Fruit fly (Drosophila melanogaster) whole organism, embryonic: Measurements from ENCODE around the gene Pi4KIIalpha.

ENCODE experiments used
- Asciz ChIP-seq: fragments of 200-800 bp; sonication (Bioruptor generic); optimal IDR thresholded peaks from 2 replicates; lab custom pipeline; 2017; ENCODE audit warnings: missing biosample characterization, mild to moderate bottlenecking, missing genetic modification characterization, missing genetic modification reagents
- Blimp-1 ChIP-seq: fragments of 200-800 bp; sonication (Bioruptor generic); optimal IDR thresholded peaks from 3 replicates; lab custom pipeline; 2018; ENCODE audit warnings: missing biosample characterization, missing genetic modification characterization, mild to moderate bottlenecking, moderate library complexity, missing genetic modification reagents
- CG10543 ChIP-seq: fragments of 200-800 bp; sonication (Bioruptor generic); optimal IDR thresholded peaks from 3 replicates; lab custom pipeline; 2017; ENCODE audit warnings: missing biosample characterization, mild to moderate bottlenecking, missing genetic modification characterization, moderate library complexity
- CG10654 ChIP-seq: fragments of 200-800 bp; sonication (Bioruptor generic); optimal IDR thresholded peaks from 2 replicates; lab custom pipeline; 2016; ENCODE audit warnings: missing biosample characterization, missing genetic modification characterization
- CG11456 ChIP-seq: fragments of 200-800 bp; sonication (Bioruptor generic); IDR thresholded peaks from 3 replicates; pipeline ENCODE4 v1.3.6; 2022; ENCODE audit warnings: missing biosample characterization, missing genetic modification characterization
- CG13123 ChIP-seq: fragments of 200-800 bp; sonication (Bioruptor generic); optimal IDR thresholded peaks from 2 replicates; lab custom pipeline; 2016; ENCODE audit warnings: missing biosample characterization, missing genetic modification characterization
- CG14965 ChIP-seq: fragments of 200-800 bp; sonication (Bioruptor generic); optimal IDR thresholded peaks from 2 replicates; lab custom pipeline; 2016; ENCODE audit warnings: missing biosample characterization, missing genetic modification characterization, borderline replicate concordance
- CG16815 ChIP-seq: fragments of 200-800 bp; sonication (Bioruptor generic); optimal IDR thresholded peaks from 3 replicates; lab custom pipeline; 2017; ENCODE audit warnings: missing biosample characterization, mild to moderate bottlenecking, missing genetic modification characterization
- CG16863 ChIP-seq: fragments of 200-800 bp; sonication (Bioruptor generic); optimal IDR thresholded peaks from 3 replicates; lab custom pipeline; 2016; ENCODE audit warnings: missing biosample characterization, missing genetic modification characterization
- CG17912 ChIP-seq: fragments of 200-800 bp; sonication (Bioruptor generic); optimal IDR thresholded peaks from 2 replicates; lab custom pipeline; 2018; ENCODE audit warnings: missing biosample characterization, mild to moderate bottlenecking, missing genetic modification characterization
- CG2202 ChIP-seq: fragments of 200-800 bp; sonication (Bioruptor generic); optimal IDR thresholded peaks from 2 replicates; lab custom pipeline; 2018; ENCODE audit warnings: missing biosample characterization, mild to moderate bottlenecking, missing genetic modification characterization
- CG2889 ChIP-seq: fragments of 200-800 bp; sonication (Bioruptor generic); IDR thresholded peaks from 3 replicates; pipeline ENCODE4 v1.3.6; 2022; ENCODE audit warnings: missing biosample characterization, missing genetic modification characterization
- CG30403 ChIP-seq: fragments of 200-800 bp; sonication (Bioruptor generic); optimal IDR thresholded peaks from 3 replicates; lab custom pipeline; 2016; ENCODE audit warnings: missing biosample characterization, missing genetic modification characterization
- CG32772 ChIP-seq: fragments of 200-800 bp; sonication (Bioruptor generic); IDR thresholded peaks from 2 replicates; pipeline ENCODE4 v1.3.6; 2022; ENCODE audit warnings: missing biosample characterization, missing genetic modification characterization
- CG3407 ChIP-seq: fragments of 200-800 bp; sonication (Bioruptor generic); optimal IDR thresholded peaks from 2 replicates; lab custom pipeline; 2018; ENCODE audit warnings: missing biosample characterization, mild to moderate bottlenecking, missing genetic modification characterization
- CG34224 ChIP-seq: fragments of 200-800 bp; sonication (Bioruptor generic); IDR thresholded peaks from 3 replicates; pipeline ENCODE4 v1.3.6; 2022; ENCODE audit warnings: missing biosample characterization, missing genetic modification characterization; ENCODE audit not compliant: partially characterized antibody
- CG3995 ChIP-seq: fragments of 200-800 bp; sonication (Bioruptor generic); optimal IDR thresholded peaks from 3 replicates; lab custom pipeline; 2016; ENCODE audit warnings: missing biosample characterization, missing genetic modification characterization
- CG7357 ChIP-seq: fragments of 200-800 bp; sonication (Bioruptor generic); IDR thresholded peaks from 3 replicates; pipeline ENCODE4 v1.3.6; 2022; ENCODE audit warnings: missing biosample characterization, missing genetic modification characterization
- CG7987 ChIP-seq: fragments of 200-800 bp; sonication (Bioruptor generic); optimal IDR thresholded peaks from 2 replicates; lab custom pipeline; 2018; ENCODE audit warnings: missing biosample characterization, mild to moderate bottlenecking, missing genetic modification characterization, moderate library complexity
- CG8924 ChIP-seq: fragments of 200-800 bp; optimal IDR thresholded peaks from 3 replicates; lab custom pipeline; 2019; ENCODE audit warnings: missing biosample characterization, mild to moderate bottlenecking, missing genetic modification characterization, moderate library complexity
- D ChIP-seq, 2 experiments: fragments of 200-800 bp in 1 of 2; fragments of >200 bp in 1 of 2; sonication (Bioruptor generic) in 1 of 2; optimal IDR thresholded peaks; 2 replicates in 1 of 2; 3 replicates in 1 of 2; lab custom pipeline; 2017; ENCODE audit warnings: mild to moderate bottlenecking in 1 of 2, missing biosample characterization in 1 of 2, missing genetic modification characterization in 1 of 2, missing genetic modification reagents in 1 of 2
- Deaf1 ChIP-seq: fragments of 200-800 bp; optimal IDR thresholded peaks from 3 replicates; lab custom pipeline; 2019; ENCODE audit warnings: missing biosample characterization, mild to moderate bottlenecking, missing genetic modification characterization, moderate library complexity
- Eip74EF ChIP-seq, 2 experiments: fragments of 200-800 bp in 1 of 2; fragments of >200 bp in 1 of 2; sonication (Bioruptor generic) in 1 of 2; optimal IDR thresholded peaks; 2 replicates each; lab custom pipeline; 2017 to 2019; ENCODE audit warnings: missing biosample characterization in 2 of 2, missing genetic modification characterization in 2 of 2, mild to moderate bottlenecking in 1 of 2, moderate library complexity in 1 of 2
- HHEX ChIP-seq: fragments of 200-800 bp; sonication (Bioruptor generic); optimal IDR thresholded peaks from 3 replicates; lab custom pipeline; 2017; ENCODE audit warnings: missing biosample characterization, mild to moderate bottlenecking, missing genetic modification characterization, missing genetic modification reagents
- HLH54F ChIP-seq: fragments of 200-800 bp; sonication (Bioruptor generic); optimal IDR thresholded peaks from 3 replicates; lab custom pipeline; 2016; ENCODE audit warnings: missing biosample characterization, missing genetic modification characterization
- Hmr ChIP-seq: fragments of 200-800 bp; sonication (Bioruptor generic); optimal IDR thresholded peaks from 3 replicates; lab custom pipeline; 2017; ENCODE audit warnings: mild to moderate bottlenecking, missing biosample characterization, missing genetic modification reagents, missing genetic modification characterization
- Hr3 ChIP-seq: fragments of 200-800 bp; sonication (Bioruptor generic); optimal IDR thresholded peaks from 3 replicates; lab custom pipeline; 2016; ENCODE audit warnings: missing biosample characterization, missing genetic modification characterization
- Lpt ChIP-seq: fragments of >200 bp; optimal IDR thresholded peaks from 2 replicates; lab custom pipeline; 2018; ENCODE audit warnings: missing biosample characterization, missing genetic modification characterization
- Nf-YB ChIP-seq: fragments of 200-800 bp; sonication (Bioruptor generic); optimal IDR thresholded peaks from 3 replicates; lab custom pipeline; 2019; ENCODE audit warnings: missing biosample characterization, mild to moderate bottlenecking, missing genetic modification characterization, moderate library complexity
- Stat92E ChIP-seq, 3 experiments: fragments of >200 bp in 2 of 3; fragments of 200-800 bp in 1 of 3; sonication (Bioruptor generic) in 1 of 3; optimal IDR thresholded peaks; 2 replicates each; lab custom pipeline; 2017 to 2019; ENCODE audit warnings: missing biosample characterization in 3 of 3, missing genetic modification characterization in 3 of 3, mild to moderate bottlenecking in 1 of 3, moderate library complexity in 1 of 3
- corto ChIP-seq: fragments of 200-800 bp; sonication (Bioruptor generic); optimal IDR thresholded peaks from 2 replicates; lab custom pipeline; 2016; ENCODE audit warnings: missing biosample characterization, mild to moderate bottlenecking, missing genetic modification characterization, moderate library complexity
- da ChIP-seq: fragments of 200-800 bp; sonication (Bioruptor generic); optimal IDR thresholded peaks from 2 replicates; lab custom pipeline; 2016; ENCODE audit warnings: missing biosample characterization, missing genetic modification characterization
- danr ChIP-seq: fragments of 200-800 bp; sonication (Bioruptor generic); IDR thresholded peaks from 2 replicates; pipeline ENCODE4 v1.3.6; 2022; ENCODE audit warnings: missing biosample characterization, missing genetic modification characterization
- dmrt99B ChIP-seq: fragments of 200-800 bp; sonication (Bioruptor generic); optimal IDR thresholded peaks from 2 replicates; lab custom pipeline; 2018; ENCODE audit warnings: missing biosample characterization, mild to moderate bottlenecking, missing genetic modification characterization, moderate library complexity
- esg ChIP-seq: fragments of 200-800 bp; sonication (Bioruptor generic); conservative IDR thresholded peaks from 2 replicates; pipeline ENCODE4 v1.3.6; 2022; ENCODE audit warnings: missing biosample characterization, missing genetic modification characterization
- fru ChIP-seq: fragments of >200 bp; optimal IDR thresholded peaks from 2 replicates; lab custom pipeline; 2017
- gt ChIP-seq: fragments of 200-800 bp; sonication (Bioruptor generic); IDR thresholded peaks from 2 replicates; pipeline ENCODE4 v1.3.6; 2022; ENCODE audit warnings: missing biosample characterization, missing genetic modification characterization
- ind ChIP-seq: fragments of 200-800 bp; sonication (Bioruptor generic); optimal IDR thresholded peaks from 3 replicates; lab custom pipeline; 2016; ENCODE audit warnings: missing biosample characterization, missing genetic modification characterization
- mirr ChIP-seq: fragments of 200-800 bp; sonication (Bioruptor generic); optimal IDR thresholded peaks from 3 replicates; lab custom pipeline; 2018; ENCODE audit warnings: missing biosample characterization, mild to moderate bottlenecking, missing genetic modification characterization
- mld ChIP-seq: fragments of 200-800 bp; sonication (Bioruptor generic); IDR thresholded peaks from 3 replicates; pipeline ENCODE4 v1.3.6; 2022; ENCODE audit warnings: missing biosample characterization, missing genetic modification characterization; ENCODE audit not compliant: partially characterized antibody
- pita ChIP-seq: fragments of 200-800 bp; sonication (Bioruptor generic); optimal IDR thresholded peaks from 2 replicates; lab custom pipeline; 2017; ENCODE audit warnings: missing biosample characterization, mild to moderate bottlenecking, missing genetic modification characterization
- pzg ChIP-seq: fragments of 200-800 bp; sonication (Bioruptor generic); optimal IDR thresholded peaks from 3 replicates; lab custom pipeline; 2018; ENCODE audit warnings: missing biosample characterization, mild to moderate bottlenecking, missing genetic modification characterization, moderate library complexity
- sc ChIP-seq, 3 experiments: fragments of >200 bp in 2 of 3; fragments of 200-800 bp in 1 of 3; sonication (Bioruptor generic) in 1 of 3; optimal IDR thresholded peaks; 2 replicates in 2 of 3; 3 replicates in 1 of 3; lab custom pipeline; 2017; ENCODE audit warnings: mild to moderate bottlenecking in 1 of 3, missing biosample characterization in 1 of 3, missing genetic modification characterization in 1 of 3, missing genetic modification reagents in 1 of 3
- sd ChIP-seq: fragments of 200-800 bp; sonication (Bioruptor generic); optimal IDR thresholded peaks from 3 replicates; lab custom pipeline; 2018; ENCODE audit warnings: missing biosample characterization, mild to moderate bottlenecking, missing genetic modification characterization, moderate library complexity
- tna ChIP-seq: fragments of 200-800 bp; sonication (Bioruptor generic); IDR thresholded peaks from 2 replicates; pipeline ENCODE4 v1.3.6; 2022; ENCODE audit warnings: missing biosample characterization, missing genetic modification characterization; ENCODE audit not compliant: partially characterized antibody
- ttk ChIP-seq: fragments of 200-800 bp; sonication (Bioruptor generic); IDR thresholded peaks from 2 replicates; pipeline ENCODE4 v2.1.2; 2022; ENCODE audit warnings: missing biosample characterization, missing genetic modification characterization
- tx ChIP-seq: fragments of 200-800 bp; sonication (Bioruptor generic); optimal IDR thresholded peaks from 2 replicates; lab custom pipeline; 2016; ENCODE audit warnings: missing biosample characterization, missing genetic modification characterization
- unpg ChIP-seq: fragments of 200-800 bp; sonication (Bioruptor generic); optimal IDR thresholded peaks from 3 replicates; lab custom pipeline; 2018; ENCODE audit warnings: missing biosample characterization, mild to moderate bottlenecking, missing genetic modification characterization, moderate library complexity
- wdn ChIP-seq: fragments of 200-800 bp; sonication (Bioruptor generic); IDR thresholded peaks from 2 replicates; pipeline ENCODE4 v1.3.6; 2022; ENCODE audit warnings: missing biosample characterization, missing genetic modification characterization
- wor ChIP-seq: fragments of 200-800 bp; sonication (Bioruptor generic); IDR thresholded peaks from 2 replicates; pipeline ENCODE4 v1.3.6; 2022; ENCODE audit warnings: missing biosample characterization, missing genetic modification characterization

Pi4KIIalpha gene

DNA sequence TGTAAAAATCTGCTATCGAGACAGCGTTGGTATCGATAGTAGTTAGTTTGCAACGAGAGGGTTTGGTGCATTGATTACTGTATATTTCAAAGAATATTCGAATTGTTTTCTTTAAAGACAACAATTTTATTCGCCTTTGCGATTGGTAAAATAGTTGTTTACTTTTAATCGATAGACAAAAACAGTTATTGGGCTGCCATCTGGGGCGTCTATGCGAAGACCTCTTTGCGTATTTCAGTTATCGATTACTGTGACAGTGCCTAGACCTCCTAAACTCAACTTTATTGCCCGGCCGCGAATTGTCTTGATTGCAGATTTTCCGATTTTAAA is 49.6 kb upstream of the Pi4KIIalpha start, which contains the start of gene Atu (continued):
- TF ChIP-seq Hmr (GFP tag; lab: Kevin White, UChicago) (peak; percentile 46), Lpt (GFP tag; lab: Kevin White, UChicago) (no peak), Asciz (no peak), CG17912 (no peak), CG2202 (tag; lab: Kevin White, UChicago) (no peak), Deaf1 (no peak), D (optimal IDR thresholded peaks at IDR 0.05; lab: Kevin White, UChicago) (no peak), D (GFP tag; optimal IDR thresholded peaks at IDR 0.05; lab: Kevin White, UChicago) (no peak), esg (no peak), CG11456 (GFP tag; lab: Robert Waterston, UW) (no peak), ttk (GFP tag; lab: Robert Waterston, UW) (no peak), CG2889 (GFP tag; lab: Robert Waterston, UW) (no peak), HHEX (GFP tag; lab: Kevin White, UChicago) (no peak), unpg (GFP tag; lab: Kevin White, UChicago) (no peak), CG8924 (tag; lab: Kevin White, UChicago) (peak; percentile 33), Blimp-1 (GFP tag; lab: Kevin White, UChicago) (no peak), CG32772 (GFP tag; lab: Robert Waterston, UW) (no peak), corto (GFP tag; lab: Kevin White, UChicago) (no peak), CG3995 (GFP tag; lab: Kevin White, UChicago) (peak; percentile 80), tna (GFP tag; lab: Robert Waterston, UW) (peak; percentile 83), CG3407 (GFP tag; lab: Kevin White, UChicago) (no peak), dmrt99B (tag; lab: Kevin White, UChicago) (no peak), CG30403 (peak; percentile 54), ind (GFP tag; lab: Kevin White, UChicago) (peak; percentile 43), wdn (GFP tag; lab: Robert Waterston, UW) (no peak), gt (no peak), sd (peak; percentile 63), CG16815 (GFP tag; lab: Kevin White, UChicago) (no peak), fru (no peak), danr (GFP tag; lab: Robert Waterston, UW) (no peak), CG10654 (no peak), CG13123 (GFP tag; lab: Kevin White, UChicago) (no peak), pzg (GFP tag; lab: Kevin White, UChicago) (peak; percentile 84), mld (GFP tag; lab: Robert Waterston, UW) (peak; percentile 42; the same call in 1 of the 3 replicates), pita (no peak), CG14965 (no peak), mirr (GFP tag; lab: Kevin White, UChicago) (no peak), CG16863 (GFP tag; lab: Kevin White, UChicago) (no peak), CG10543 (GFP tag; lab: Kevin White, UChicago) (no peak), wor (no peak), Eip74EF (GFP tag; optimal IDR thresholded peaks at IDR 0.05; lab: Kevin White, UChicago) (no peak), sc (optimal IDR thresholded peaks at IDR 0.05; lab: Kevin White, UChicago) (no peak), sc (GFP tag; optimal IDR thresholded peaks at IDR 0.05; lab: Kevin White, UChicago) (no peak), Hr3 (peak; percentile 42), Stat92E (GFP tag; optimal IDR thresholded peaks at IDR 0.05; lab: Kevin White, UChicago) (no peak), CG7987 (GFP tag; lab: Kevin White, UChicago) (no peak), tx (GFP tag; lab: Kevin White, UChicago) (peak; percentile 12), CG7357 (GFP tag; lab: Robert Waterston, UW) (no peak), HLH54F (GFP tag; lab: Kevin White, UChicago) (peak; percentile 39), Nf-YB (GFP tag; lab: Kevin White, UChicago) (no peak), da (GFP tag; lab: Kevin White, UChicago) (no peak), CG34224 (GFP tag; lab: Robert Waterston, UW) (peak; percentile 94)
